Worm (Caenorhabditis elegans): ENCODE data around the gene C56G2.9.

C56G2.9 gene

DNA sequence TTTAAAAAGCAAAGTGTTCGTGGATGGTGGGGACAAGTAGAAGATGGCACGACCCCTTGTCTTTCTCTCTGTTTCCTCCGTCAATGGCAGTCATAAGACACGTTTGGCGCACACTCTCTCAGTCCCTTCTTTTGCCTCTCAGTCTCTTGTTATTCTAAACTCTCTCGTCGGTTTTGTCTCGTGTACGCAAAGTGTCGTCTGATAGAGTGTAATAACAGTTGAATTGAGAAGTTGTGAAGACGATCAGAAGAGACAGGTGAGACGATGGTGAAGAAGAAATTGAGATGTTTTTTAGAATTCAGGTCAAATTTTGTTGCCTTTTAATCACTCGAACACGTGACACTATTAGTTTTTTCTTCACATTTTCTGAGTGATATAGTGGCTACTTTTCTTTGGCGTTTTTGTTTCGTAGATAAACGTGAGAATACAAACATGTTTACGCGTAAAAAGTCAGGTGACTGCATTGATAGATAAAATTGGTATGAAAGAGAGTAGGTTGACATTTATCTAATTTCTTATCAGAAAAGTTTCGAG lies 39.9 kb downstream of the C56G2.9 start, which contains the start of gene F47D12.9:
Gene F47D12.9 (minus strand): TSS at position 267 of the 534 bp plus-strand sequence.
- TF ChIP-seq W03F9.2 (tag; optimal IDR thresholded peaks at IDR 0.05) = no peak
- TF ChIP-seq dao-5 (tag; optimal IDR thresholded peaks at IDR 0.05) = no peak
- peak; percentile 45 for TF ChIP-seq him-1 (tag; optimal IDR thresholded peaks at IDR 0.05)

DNA sequence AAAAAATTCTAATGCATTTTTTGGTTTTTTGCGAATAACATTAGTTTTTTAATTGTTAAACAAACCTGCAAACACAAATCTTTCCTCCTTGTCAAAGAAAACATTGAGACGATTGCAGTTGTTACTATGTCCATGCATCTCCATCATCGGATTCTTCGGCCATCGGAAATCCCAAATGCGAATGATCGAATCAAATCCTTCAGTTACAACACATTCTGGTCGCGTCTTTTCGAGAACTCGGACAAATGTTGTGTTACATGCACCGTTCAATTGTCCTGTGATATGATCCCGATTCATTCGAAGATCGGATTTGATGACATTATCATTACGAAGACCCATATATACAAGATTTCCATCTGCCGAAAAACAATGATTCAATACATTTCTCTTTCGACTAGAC lies 42.8 kb downstream of the C56G2.9 start:
- no peak for TF ChIP-seq W03F9.2 (tag; optimal IDR thresholded peaks at IDR 0.05)
- TF ChIP-seq dao-5 (tag; optimal IDR thresholded peaks at IDR 0.05) = no peak
- no peak for TF ChIP-seq him-1 (tag; optimal IDR thresholded peaks at IDR 0.05)

- TF ChIP-seq him-1 (tag; optimal IDR thresholded peaks at IDR 0.05) (no peak), W03F9.2 (tag; optimal IDR thresholded peaks at IDR 0.05) (no peak), dao-5 (tag; optimal IDR thresholded peaks at IDR 0.05) (no peak)
These were observed 45.0 kb downstream of the C56G2.9 start, which contains the start of gene F47D12.3 for ce11 chrIII:6298131-6298530. Gene F47D12.3, plus strand, starts transcription at chrIII:6298461.

DNA sequence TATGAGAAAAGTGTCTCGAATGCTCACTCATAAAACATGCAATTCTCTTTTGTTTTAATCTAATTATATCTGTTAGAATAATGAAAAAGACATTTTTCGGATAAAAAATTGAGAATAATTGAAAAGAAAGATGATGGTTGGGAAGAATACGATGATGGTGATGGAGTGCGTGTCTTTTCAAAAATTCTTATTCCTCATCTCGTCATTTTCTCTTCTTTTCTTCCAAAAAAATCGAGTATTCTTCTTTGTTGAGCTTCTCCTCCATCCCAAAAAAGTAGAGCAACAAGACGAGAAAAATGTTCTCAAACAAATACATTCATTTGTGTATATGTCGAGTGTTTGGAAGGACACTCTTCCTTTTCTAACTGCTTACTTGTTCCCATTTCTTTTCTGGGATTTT lies 45.5 kb downstream of the C56G2.9 start:
- no peak for TF ChIP-seq W03F9.2 (tag; optimal IDR thresholded peaks at IDR 0.05)
- no peak for TF ChIP-seq him-1 (tag; optimal IDR thresholded peaks at IDR 0.05)
- no peak for TF ChIP-seq dao-5 (tag; optimal IDR thresholded peaks at IDR 0.05)

DNA sequence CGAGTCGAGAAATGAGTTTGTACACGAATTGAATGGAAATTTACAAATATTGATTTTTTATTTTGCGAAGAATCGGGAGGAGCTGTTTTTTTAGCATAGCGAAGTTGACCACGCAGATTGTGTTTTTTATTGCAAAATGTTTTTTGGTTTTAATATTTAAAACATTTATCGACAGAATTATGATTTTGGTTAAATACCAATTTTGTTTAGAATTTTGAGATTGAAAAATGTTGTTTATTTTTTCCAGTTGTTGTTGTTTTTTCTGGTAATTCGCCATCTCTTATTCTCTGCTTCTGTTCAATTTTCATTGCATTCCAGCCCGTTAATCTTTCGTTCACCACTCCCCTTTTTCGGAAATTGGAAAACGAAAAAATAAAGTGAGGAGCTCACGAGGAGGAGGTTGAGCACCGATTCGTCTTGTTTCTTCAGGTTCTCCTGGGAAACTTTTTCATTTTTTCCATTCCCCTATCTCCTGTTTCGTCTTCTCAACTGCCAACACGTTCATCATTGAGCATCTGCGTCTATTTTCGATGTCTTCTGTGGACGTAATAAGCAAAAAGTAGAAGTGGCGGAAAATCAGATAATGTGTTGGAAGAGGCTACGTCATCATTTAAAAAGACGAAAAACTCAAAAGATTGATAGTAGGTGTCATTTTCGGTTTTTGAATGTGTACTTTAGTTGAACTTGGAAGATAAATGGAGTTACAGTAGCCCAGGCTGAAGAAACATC lies 47.0 kb downstream of the C56G2.9 start, which contains the start of gene F47D12.7:
Gene F47D12.7 (minus strand): TSS at position 51 of the 729 bp plus-strand sequence.
- TF ChIP-seq dao-5 (tag; optimal IDR thresholded peaks at IDR 0.05) = no peak
- no peak for TF ChIP-seq W03F9.2 (tag; optimal IDR thresholded peaks at IDR 0.05)
- TF ChIP-seq him-1 (tag; optimal IDR thresholded peaks at IDR 0.05) = no peak

Data from whole organism, L4/young adult.